Worm (Caenorhabditis elegans) whole organism, early embryonic: ENCODE results near the gene sod-5.

Source experiments
- B0310.2 ChIP-seq: sonication (generic microtip); optimal IDR thresholded peaks from 2 replicates; lab custom pipeline; 2016; ENCODE audit warnings: mild to moderate bottlenecking, missing genetic modification characterization, missing compliant biosample characterization
- F13C5.2 ChIP-seq: sonication (generic microtip); optimal IDR thresholded peaks from 2 replicates; lab custom pipeline; 2017; ENCODE audit warnings: mild to moderate bottlenecking, missing genetic modification characterization, inconsistent platforms, missing compliant biosample characterization
- aly-1 ChIP-seq: sonication (generic microtip); optimal IDR thresholded peaks from 2 replicates; lab custom pipeline; 2016; ENCODE audit warnings: missing genetic modification characterization, missing compliant biosample characterization
- ama-1 ChIP-seq: fragments of 150-350 bp; optimal IDR thresholded peaks from 2 replicates; lab custom pipeline; 2014
- ceh-13 ChIP-seq: fragments of 200-800 bp; sonication (Bioruptor generic); optimal IDR thresholded peaks from 2 replicates; lab custom pipeline; 2018; ENCODE audit warnings: mild to moderate bottlenecking, missing genetic modification characterization, missing compliant biosample characterization
- ceh-36 ChIP-seq: sonication (generic microtip); optimal IDR thresholded peaks from 2 replicates; lab custom pipeline; 2016; ENCODE audit warnings: missing genetic modification characterization, inconsistent platforms, missing compliant biosample characterization
- ets-7 ChIP-seq: sonication (generic microtip); optimal IDR thresholded peaks from 2 replicates; lab custom pipeline; 2016; ENCODE audit warnings: missing genotype, missing genetic modification characterization, missing compliant biosample characterization
- flt-1 ChIP-seq: fragments of 200-800 bp; sonication (Bioruptor generic); IDR thresholded peaks from 2 replicates; pipeline ENCODE4 v1.3.6; 2022; ENCODE audit warnings: missing genetic modification characterization, missing compliant biosample characterization
- hmbx-1 ChIP-seq: sonication (generic microtip); optimal IDR thresholded peaks from 2 replicates; lab custom pipeline; 2016; ENCODE audit warnings: mild to moderate bottlenecking, missing genetic modification characterization, missing compliant biosample characterization
- hmg-4 ChIP-seq: fragments of 200-800 bp; sonication (Bioruptor generic); optimal IDR thresholded peaks from 2 replicates; lab custom pipeline; 2018; ENCODE audit warnings: mild to moderate bottlenecking, missing genetic modification characterization, missing compliant biosample characterization
- hnd-1 ChIP-seq: sonication (generic microtip); optimal IDR thresholded peaks from 2 replicates; lab custom pipeline; 2016; ENCODE audit warnings: missing genetic modification characterization, missing compliant biosample characterization
- pes-1 ChIP-seq: fragments of 200-800 bp; sonication (Bioruptor generic); IDR thresholded peaks from 2 replicates; pipeline ENCODE4 v1.3.6; 2022; ENCODE audit warnings: missing genetic modification reagents, missing genetic modification characterization, missing compliant biosample characterization
- scrt-1 ChIP-seq: fragments of 200-800 bp; sonication (Bioruptor generic); IDR thresholded peaks from 2 replicates; pipeline ENCODE4 v1.3.6; 2022; ENCODE audit warnings: missing genetic modification characterization, missing compliant biosample characterization
- sea-1 ChIP-seq: fragments of 200-800 bp; sonication (Bioruptor generic); conservative IDR thresholded peaks from 2 replicates; pipeline ENCODE4 v1.3.6; 2022; ENCODE audit warnings: missing genetic modification characterization, missing compliant biosample characterization
- tbx-11 ChIP-seq: fragments of 200-800 bp; sonication (Bioruptor generic); IDR thresholded peaks from 2 replicates; pipeline ENCODE4 v1.3.6; 2022; ENCODE audit warnings: missing genetic modification characterization, missing compliant biosample characterization
- tbx-37 ChIP-seq: fragments of 200-800 bp; sonication (Bioruptor generic); conservative IDR thresholded peaks from 2 replicates; pipeline ENCODE4 v1.3.6; 2022; ENCODE audit warnings: missing genetic modification reagents, missing genetic modification characterization, missing compliant biosample characterization
- tra-4 ChIP-seq: sonication (generic microtip); optimal IDR thresholded peaks from 2 replicates; lab custom pipeline; 2017; ENCODE audit warnings: missing genetic modification characterization, missing compliant biosample characterization

sod-5 gene

ce11 chrII:4376295-4377172 is 40.9 kb upstream of the sod-5 start, which contains the start of gene ntl-2:
ntl-2 (minus strand) TSS chrII:4376465.
- no peak for TF ChIP-seq hnd-1 (tag; lab: Kevin White, UChicago)
- TF ChIP-seq pes-1 (GFP tag; lab: Robert Waterston, UW), result peak; percentile 66
- no peak for TF ChIP-seq scrt-1
- TF ChIP-seq tra-4 (tag; lab: Kevin White, UChicago), result no peak
- peak; percentile 55 for TF ChIP-seq B0310.2
- TF ChIP-seq ets-7 (tag; lab: Kevin White, UChicago), result no peak
- peak; percentile 67 for TF ChIP-seq ceh-36 (tag; lab: Kevin White, UChicago)
- TF ChIP-seq tbx-37 (GFP tag; lab: Robert Waterston, UW), result no peak
- TF ChIP-seq ceh-13 (GFP tag; lab: Kevin White, UChicago), result peak; percentile 16
- TF ChIP-seq sea-1 (GFP tag; lab: Robert Waterston, UW), result 0 out of 2 replicates have a peak, but pooled peaks have one; percentile 58
- no peak for TF ChIP-seq aly-1 (tag; lab: Kevin White, UChicago)
- peak; percentile 44; the same call in 1 of the 2 replicates for TF ChIP-seq tbx-11
- peak; percentile 29; the same call in 1 of the 2 replicates for TF ChIP-seq flt-1 (GFP tag; lab: Robert Waterston, UW)
- peak; percentile 93 for TF ChIP-seq hmg-4
- TF ChIP-seq F13C5.2 (tag; lab: Kevin White, UChicago), result peak; percentile 75
- no peak for TF ChIP-seq ama-1 (lab: Kevin White, UChicago)

ce11 chrII:4378195-4378594 is 39.2 kb upstream of the sod-5 start, which contains the start of gene B0286.1:
B0286.1 (plus strand) TSS chrII:4378495.
- TF ChIP-seq pes-1 (GFP tag; lab: Robert Waterston, UW) (no peak), B0310.2 (no peak), tbx-11 (no peak), ceh-13 (GFP tag; lab: Kevin White, UChicago) (no peak)

- no peak for TF ChIP-seq pes-1 (GFP tag; lab: Robert Waterston, UW)
- TF ChIP-seq hnd-1 (tag; lab: Kevin White, UChicago), result no peak
- no peak for TF ChIP-seq ceh-36 (tag; lab: Kevin White, UChicago)
- no peak for TF ChIP-seq F13C5.2 (tag; lab: Kevin White, UChicago)
- TF ChIP-seq B0310.2, result no peak
- no peak for TF ChIP-seq scrt-1
- TF ChIP-seq ets-7 (tag; lab: Kevin White, UChicago), result no peak
- no peak for TF ChIP-seq ama-1 (lab: Kevin White, UChicago)
- no peak for TF ChIP-seq hmg-4
- no peak for TF ChIP-seq ceh-13 (GFP tag; lab: Kevin White, UChicago)
- no peak for TF ChIP-seq tra-4 (tag; lab: Kevin White, UChicago)
- TF ChIP-seq sea-1 (GFP tag; lab: Robert Waterston, UW), result no peak
- no peak for TF ChIP-seq tbx-11
- TF ChIP-seq flt-1 (GFP tag; lab: Robert Waterston, UW), result no peak
- no peak for TF ChIP-seq aly-1 (tag; lab: Kevin White, UChicago)
- TF ChIP-seq tbx-37 (GFP tag; lab: Robert Waterston, UW), result no peak
- TF ChIP-seq hmbx-1 (tag; lab: Kevin White, UChicago), result no peak
Observed at ce11 chrII:4383306-4383705, 34.1 kb upstream of the sod-5 start, which contains the start of gene fkh-6. fkh-6 (minus strand) TSS chrII:4383406.

ce11 chrII:4391072-4391471 is 26.4 kb upstream of the sod-5 start:
- TF ChIP-seq hmbx-1 (tag; lab: Kevin White, UChicago) (no peak), B0310.2 (no peak), scrt-1 (no peak), ama-1 (lab: Kevin White, UChicago) (no peak)

ce11 chrII:4392526-4393057 is 24.8 kb upstream of the sod-5 start, which contains the start of gene mlt-7:
mlt-7 (plus strand) TSS chrII:4393007.
- no peak for TF ChIP-seq tbx-37 (GFP tag; lab: Robert Waterston, UW)
- TF ChIP-seq ceh-36 (tag; lab: Kevin White, UChicago), result no peak
- TF ChIP-seq hmg-4, result no peak
- TF ChIP-seq hmbx-1 (tag; lab: Kevin White, UChicago), result no peak
- no peak for TF ChIP-seq flt-1 (GFP tag; lab: Robert Waterston, UW)
- TF ChIP-seq F13C5.2 (tag; lab: Kevin White, UChicago), result no peak
- TF ChIP-seq ama-1 (lab: Kevin White, UChicago), result no peak
- TF ChIP-seq ets-7 (tag; lab: Kevin White, UChicago), result no peak
- TF ChIP-seq B0310.2, result no peak
- no peak for TF ChIP-seq tbx-11
- no peak for TF ChIP-seq ceh-13 (GFP tag; lab: Kevin White, UChicago)
- TF ChIP-seq sea-1 (GFP tag; lab: Robert Waterston, UW), result no peak
- TF ChIP-seq pes-1 (GFP tag; lab: Robert Waterston, UW), result no peak
- TF ChIP-seq tra-4 (tag; lab: Kevin White, UChicago), result no peak
- TF ChIP-seq aly-1 (tag; lab: Kevin White, UChicago), result no peak
- no peak for TF ChIP-seq hnd-1 (tag; lab: Kevin White, UChicago)
- no peak for TF ChIP-seq scrt-1

ce11 chrII:4394438-4394837 is 23.0 kb upstream of the sod-5 start:
- TF ChIP-seq flt-1 (GFP tag; lab: Robert Waterston, UW) (no peak), ets-7 (tag; lab: Kevin White, UChicago) (no peak), hnd-1 (tag; lab: Kevin White, UChicago) (no peak), ceh-36 (tag; lab: Kevin White, UChicago) (no peak), hmbx-1 (tag; lab: Kevin White, UChicago) (no peak), aly-1 (tag; lab: Kevin White, UChicago) (no peak), scrt-1 (no peak), ama-1 (lab: Kevin White, UChicago) (no peak), tra-4 (tag; lab: Kevin White, UChicago) (no peak), B0310.2 (no peak), ceh-13 (GFP tag; lab: Kevin White, UChicago) (no peak), hmg-4 (no peak), F13C5.2 (tag; lab: Kevin White, UChicago) (no peak)
